Fruit fly (Drosophila melanogaster) whole organism, embryonic: ENCODE data around the gene cert.

ENCODE experiments used
- ATbp ChIP-seq: fragments of 200-800 bp; sonication (Bioruptor generic); optimal IDR thresholded peaks from 2 replicates; lab custom pipeline; 2017; ENCODE audit warnings: missing biosample characterization, mild to moderate bottlenecking, missing genetic modification characterization, missing genetic modification reagents
- Asciz ChIP-seq: fragments of 200-800 bp; sonication (Bioruptor generic); optimal IDR thresholded peaks from 2 replicates; lab custom pipeline; 2017; ENCODE audit warnings: missing biosample characterization, mild to moderate bottlenecking, missing genetic modification characterization, missing genetic modification reagents
- BEAF-32 ChIP-seq: fragments of 200-800 bp; sonication (Bioruptor generic); optimal IDR thresholded peaks from 3 replicates; lab custom pipeline; 2017; ENCODE audit warnings: missing biosample characterization, missing genetic modification characterization, mild to moderate bottlenecking, moderate library complexity, missing genetic modification reagents
- CG10462 ChIP-seq: fragments of 200-800 bp; sonication (Bioruptor generic); optimal IDR thresholded peaks from 2 replicates; lab custom pipeline; 2016; ENCODE audit warnings: missing biosample characterization, missing genetic modification characterization
- CG11504 ChIP-seq: fragments of 200-800 bp; sonication (Bioruptor generic); optimal IDR thresholded peaks from 3 replicates; lab custom pipeline; 2019; ENCODE audit warnings: missing biosample characterization, mild to moderate bottlenecking, missing genetic modification characterization, moderate library complexity
- CG12104 ChIP-seq: fragments of 200-800 bp; sonication (Bioruptor generic); optimal IDR thresholded peaks from 3 replicates; lab custom pipeline; 2016; ENCODE audit warnings: missing biosample characterization, missing genetic modification characterization
- CG13894 ChIP-seq: fragments of 200-800 bp; sonication (Bioruptor generic); optimal IDR thresholded peaks from 3 replicates; lab custom pipeline; 2018; ENCODE audit warnings: missing biosample characterization, mild to moderate bottlenecking, missing genetic modification characterization, moderate library complexity
- CG14014 ChIP-seq: fragments of 200-800 bp; sonication (Bioruptor generic); IDR thresholded peaks from 2 replicates; pipeline ENCODE4 v1.3.6; 2022; ENCODE audit warnings: missing biosample characterization, missing genetic modification characterization
- CG1792 ChIP-seq: fragments of 200-800 bp; sonication (Bioruptor generic); optimal IDR thresholded peaks from 2 replicates; lab custom pipeline; 2016; ENCODE audit warnings: missing biosample characterization, missing genetic modification characterization
- CG30431 ChIP-seq: fragments of 200-800 bp; sonication (Bioruptor generic); optimal IDR thresholded peaks from 2 replicates; lab custom pipeline; 2017; ENCODE audit warnings: missing biosample characterization, missing genetic modification characterization
- CG34422 ChIP-seq: fragments of 200-800 bp; sonication (Bioruptor generic); IDR thresholded peaks from 3 replicates; pipeline ENCODE4 v1.3.6; 2022; ENCODE audit warnings: missing biosample characterization, missing genetic modification characterization
- CG6654 ChIP-seq: fragments of 200-800 bp; sonication (Bioruptor generic); optimal IDR thresholded peaks from 2 replicates; lab custom pipeline; 2017; ENCODE audit warnings: missing biosample characterization, mild to moderate bottlenecking, missing genetic modification characterization
- CG7839 ChIP-seq: fragments of 200-800 bp; sonication (Bioruptor generic); optimal IDR thresholded peaks from 3 replicates; lab custom pipeline; 2018; ENCODE audit warnings: missing biosample characterization, mild to moderate bottlenecking, missing genetic modification characterization, moderate library complexity
- CG8290 ChIP-seq, 3 experiments: fragments of 200-800 bp; sonication (Bioruptor generic); optimal IDR thresholded peaks; 2 replicates each; lab custom pipeline; 2016 to 2019; ENCODE audit warnings: missing biosample characterization in 3 of 3, missing genetic modification characterization in 3 of 3, mild to moderate bottlenecking in 2 of 3, moderate library complexity in 1 of 3
- CG8388 ChIP-seq: fragments of 200-800 bp; sonication (Bioruptor generic); optimal IDR thresholded peaks from 2 replicates; lab custom pipeline; 2019; ENCODE audit warnings: missing biosample characterization, mild to moderate bottlenecking, missing genetic modification characterization, moderate library complexity
- CG8765 ChIP-seq: fragments of 200-800 bp; sonication (Bioruptor generic); IDR thresholded peaks from 2 replicates; pipeline ENCODE4 v1.3.6; 2022; ENCODE audit warnings: missing biosample characterization, missing genetic modification characterization
- Dll ChIP-seq: fragments of 200-800 bp; sonication (Bioruptor generic); IDR thresholded peaks from 4 replicates; pipeline ENCODE4 v1.3.6; 2022; ENCODE audit warnings: missing biosample characterization, missing genetic modification characterization; ENCODE audit not compliant: partially characterized antibody
- Ets65A ChIP-seq: fragments of 200-800 bp; sonication (Bioruptor generic); peaks from one replicate; lab custom pipeline; 2016; ENCODE audit warnings: missing biosample characterization, missing genetic modification characterization
- Hand ChIP-seq: fragments of 200-800 bp; sonication (Bioruptor generic); optimal IDR thresholded peaks from 2 replicates; lab custom pipeline; 2017; ENCODE audit warnings: mild to moderate bottlenecking, missing biosample characterization, missing genetic modification reagents, missing genetic modification characterization
- HmgZ ChIP-seq: fragments of 200-800 bp; sonication (Bioruptor generic); optimal IDR thresholded peaks from 2 replicates; lab custom pipeline; 2018; ENCODE audit warnings: missing biosample characterization, mild to moderate bottlenecking, missing genetic modification characterization
- Mrtf ChIP-seq: fragments of 200-800 bp; sonication (Bioruptor generic); IDR thresholded peaks from 3 replicates; pipeline ENCODE4 v1.3.6; 2022; ENCODE audit warnings: missing biosample characterization, missing genetic modification characterization
- NFAT ChIP-seq: fragments of 200-800 bp; sonication (Bioruptor generic); IDR thresholded peaks from 2 replicates; pipeline ENCODE4 v1.3.6; 2022; ENCODE audit warnings: missing biosample characterization, missing genetic modification characterization
- NK7.1 ChIP-seq: fragments of 200-800 bp; sonication (Bioruptor generic); optimal IDR thresholded peaks from 3 replicates; lab custom pipeline; 2016; ENCODE audit warnings: missing biosample characterization, missing genetic modification characterization
- Ptx1 ChIP-seq: fragments of 200-800 bp; sonication (Bioruptor generic); IDR thresholded peaks from 2 replicates; pipeline ENCODE4 v1.3.6; 2022; ENCODE audit warnings: missing biosample characterization, missing genetic modification characterization
- Ravus ChIP-seq: fragments of 200-800 bp; sonication (Bioruptor generic); IDR thresholded peaks from 2 replicates; pipeline ENCODE4 v1.3.6; 2022; ENCODE audit warnings: missing biosample characterization, missing genetic modification characterization
- Rx ChIP-seq: fragments of 200-800 bp; sonication (Bioruptor generic); IDR thresholded peaks from 2 replicates; pipeline ENCODE4 v1.3.6; 2022; ENCODE audit warnings: missing biosample characterization, missing genetic modification characterization
- Sin3A ChIP-seq: fragments of >200 bp; optimal IDR thresholded peaks from 2 replicates; lab custom pipeline; 2018
- Vsx1 ChIP-seq: fragments of 200-800 bp; sonication (Bioruptor generic); optimal IDR thresholded peaks from 2 replicates; lab custom pipeline; 2017; ENCODE audit warnings: missing biosample characterization, mild to moderate bottlenecking, missing genetic modification characterization, missing genetic modification reagents
- amos ChIP-seq: fragments of 200-800 bp; sonication (Bioruptor generic); IDR thresholded peaks from 2 replicates; pipeline ENCODE4 v1.3.6; 2022; ENCODE audit warnings: missing biosample characterization, missing genetic modification characterization; ENCODE audit not compliant: partially characterized antibody
- az2 ChIP-seq: fragments of 200-800 bp; sonication (Bioruptor generic); optimal IDR thresholded peaks from 3 replicates; lab custom pipeline; 2016; ENCODE audit warnings: missing biosample characterization, missing genetic modification characterization
- cg ChIP-seq: fragments of 200-800 bp; sonication (Bioruptor generic); optimal IDR thresholded peaks from 3 replicates; lab custom pipeline; 2019; ENCODE audit warnings: missing biosample characterization, mild to moderate bottlenecking, missing genetic modification characterization, moderate library complexity
- chinmo ChIP-seq: fragments of 200-800 bp; sonication (Bioruptor generic); IDR thresholded peaks from 4 replicates; pipeline ENCODE4 v1.3.6; 2022; ENCODE audit warnings: missing biosample characterization, missing genetic modification characterization; ENCODE audit not compliant: partially characterized antibody
- ci ChIP-seq: fragments of 200-800 bp; sonication (Bioruptor generic); IDR thresholded peaks from 3 replicates; pipeline ENCODE4 v1.3.6; 2022; ENCODE audit warnings: missing biosample characterization, missing genetic modification characterization
- croc ChIP-seq: fragments of 200-800 bp; sonication (Bioruptor generic); conservative IDR thresholded peaks from 3 replicates; pipeline ENCODE4 v1.3.6; 2022; ENCODE audit warnings: missing biosample characterization, missing genetic modification characterization
- dysf ChIP-seq: fragments of 200-800 bp; sonication (Bioruptor generic); IDR thresholded peaks from 3 replicates; pipeline ENCODE4 v1.3.6; 2022; ENCODE audit warnings: missing biosample characterization, missing genetic modification characterization
- fd64A ChIP-seq: fragments of 200-800 bp; sonication (Bioruptor generic); optimal IDR thresholded peaks from 3 replicates; lab custom pipeline; 2018; ENCODE audit warnings: missing biosample characterization, mild to moderate bottlenecking, missing genetic modification characterization
- gfzf ChIP-seq: fragments of 200-800 bp; sonication (Bioruptor generic); optimal IDR thresholded peaks from 2 replicates; lab custom pipeline; 2016; ENCODE audit warnings: missing biosample characterization, mild to moderate bottlenecking, missing genetic modification characterization, moderate library complexity
- hkb ChIP-seq, 2 experiments: fragments of 200-800 bp in 1 of 2; fragments of >200 bp in 1 of 2; sonication (Bioruptor generic) in 1 of 2; IDR thresholded peaks in 1 of 2; optimal IDR thresholded peaks in 1 of 2; 2 replicates each; pipeline versions ENCODE4 v1.3.6 to Lab custom; 2017 to 2022; ENCODE audit warnings: missing biosample characterization in 1 of 2, missing genetic modification characterization in 1 of 2
- inv ChIP-seq: fragments of 200-800 bp; sonication (Bioruptor generic); IDR thresholded peaks from 2 replicates; pipeline ENCODE4 v1.3.6; 2022; ENCODE audit warnings: missing biosample characterization, missing genetic modification characterization; ENCODE audit not compliant: partially characterized antibody
- klu ChIP-seq: fragments of 200-800 bp; sonication (Bioruptor generic); IDR thresholded peaks from 2 replicates; pipeline ENCODE4 v1.3.6; 2022; ENCODE audit warnings: missing biosample characterization, missing genetic modification characterization
- kni ChIP-seq: fragments of 200-800 bp; sonication (Bioruptor generic); optimal IDR thresholded peaks from 3 replicates; lab custom pipeline; 2017; ENCODE audit warnings: mild to moderate bottlenecking, missing biosample characterization, missing genetic modification reagents, missing genetic modification characterization
- lmd ChIP-seq: fragments of 200-800 bp; sonication (Bioruptor generic); IDR thresholded peaks from 2 replicates; pipeline ENCODE4 v1.3.6; 2022; ENCODE audit warnings: missing biosample characterization, missing genetic modification characterization
- mld ChIP-seq: fragments of 200-800 bp; sonication (Bioruptor generic); IDR thresholded peaks from 3 replicates; pipeline ENCODE4 v1.3.6; 2022; ENCODE audit warnings: missing biosample characterization, missing genetic modification characterization; ENCODE audit not compliant: partially characterized antibody
- phol ChIP-seq: fragments of 200-800 bp; sonication (Bioruptor generic); optimal IDR thresholded peaks from 3 replicates; lab custom pipeline; 2018; ENCODE audit warnings: missing biosample characterization, mild to moderate bottlenecking, missing genetic modification characterization, moderate library complexity
- sens ChIP-seq: fragments of 200-800 bp; sonication (Bioruptor generic); peaks from one replicate; lab custom pipeline; 2016; ENCODE audit warnings: missing biosample characterization, missing genetic modification characterization
- shn ChIP-seq: fragments of 200-800 bp; sonication (Bioruptor generic); optimal IDR thresholded peaks from 3 replicates; lab custom pipeline; 2016; ENCODE audit warnings: missing biosample characterization, missing genetic modification characterization
- unc-4 ChIP-seq: fragments of 200-800 bp; sonication (Bioruptor generic); IDR thresholded peaks from 2 replicates; pipeline ENCODE4 v1.3.6; 2022; ENCODE audit warnings: missing biosample characterization, missing genetic modification characterization; ENCODE audit not compliant: partially characterized antibody
- zf30C ChIP-seq: fragments of 200-800 bp; sonication (Bioruptor generic); optimal IDR thresholded peaks from 3 replicates; lab custom pipeline; 2018; ENCODE audit warnings: missing biosample characterization, mild to moderate bottlenecking, missing genetic modification characterization

The cert gene

dm6 chr3L:8315141-8315816 lies 25.6 kb upstream of the cert start, which contains the start of gene Cpsf6 (continued):
- TF ChIP-seq ATbp (GFP tag; lab: Kevin White, UChicago) = no peak
- no peak for TF ChIP-seq shn (GFP tag; lab: Kevin White, UChicago)
- no peak for TF ChIP-seq kni
- peak; percentile 50; the same call in 1 of the 2 replicates for TF ChIP-seq CG8765
- TF ChIP-seq Hand = no peak
- TF ChIP-seq BEAF-32 (GFP tag; lab: Kevin White, UChicago) = peak; percentile 54
- peak; percentile 59 for TF ChIP-seq CG8388 (GFP tag; lab: Kevin White, UChicago)
- TF ChIP-seq Dll (GFP tag; lab: Robert Waterston, UW) = 0 out of 4 replicates have a peak, but pooled peaks have one; percentile 46
- TF ChIP-seq ci (GFP tag; lab: Robert Waterston, UW) = peak; percentile 82
- no peak for TF ChIP-seq hkb (optimal IDR thresholded peaks at IDR 0.05; lab: Kevin White, UChicago)
- TF ChIP-seq hkb (GFP tag; IDR thresholded peaks at IDR 0.05; lab: Robert Waterston, UW) = peak; percentile 48
- TF ChIP-seq Sin3A (lab: Kevin White, UChicago) = peak; percentile 83
- peak; percentile 79 for TF ChIP-seq gfzf (GFP tag; lab: Kevin White, UChicago)
- no peak for TF ChIP-seq fd64A (GFP tag; lab: Kevin White, UChicago)
- peak; percentile 56; the same call in 1 of the 4 replicates for TF ChIP-seq chinmo (GFP tag; lab: Robert Waterston, UW)
- no peak; the same call in 1 of the 2 replicates for TF ChIP-seq inv
- peak; percentile 86 for TF ChIP-seq sens
- TF ChIP-seq CG1792 (GFP tag; lab: Kevin White, UChicago) = no peak
- peak; percentile 53 for TF ChIP-seq HmgZ
- TF ChIP-seq mld = no peak
- peak; percentile 71 for TF ChIP-seq CG11504
- TF ChIP-seq Mrtf = no peak; the same call in 2 of the 3 replicates
- TF ChIP-seq CG34422 (GFP tag; lab: Robert Waterston, UW) = peak; percentile 96
- no peak for TF ChIP-seq CG30431 (GFP tag; lab: Kevin White, UChicago)
- no peak for TF ChIP-seq NK7.1
- TF ChIP-seq cg (GFP tag; lab: Kevin White, UChicago) = peak; percentile 97
- TF ChIP-seq CG13894 = no peak
- TF ChIP-seq dysf = peak; percentile 71; the same call in 2 of the 3 replicates
- TF ChIP-seq unc-4 (GFP tag; lab: Robert Waterston, UW) = peak; percentile 29; the same call in 1 of the 2 replicates
- peak; percentile 8 for TF ChIP-seq Vsx1 (GFP tag; lab: Kevin White, UChicago)
- TF ChIP-seq Ets65A (GFP tag; lab: Kevin White, UChicago) = peak; percentile 91
- TF ChIP-seq CG12104 (GFP tag; lab: Kevin White, UChicago) = peak; percentile 47
- peak; percentile 56 for TF ChIP-seq CG14014
- no peak for TF ChIP-seq CG6654
- TF ChIP-seq NFAT (GFP tag; lab: Robert Waterston, UW) = no peak; the same call in 1 of the 2 replicates
- peak; percentile 98 for TF ChIP-seq phol (tag; lab: Kevin White, UChicago)
- no peak for TF ChIP-seq klu
- no peak for TF ChIP-seq amos (GFP tag; lab: Robert Waterston, UW)
- peak; percentile 34; the same call in 1 of the 3 replicates for TF ChIP-seq croc (GFP tag; lab: Robert Waterston, UW)
- no peak; the same call in 1 of the 2 replicates for TF ChIP-seq Ravus (GFP tag; lab: Robert Waterston, UW)
- TF ChIP-seq Asciz (GFP tag; lab: Kevin White, UChicago) = no peak
- TF ChIP-seq CG10462 (GFP tag; lab: Kevin White, UChicago) = peak; percentile 42
- no peak for TF ChIP-seq zf30C (GFP tag; lab: Kevin White, UChicago)
- TF ChIP-seq CG7839 (tag; lab: Kevin White, UChicago) = peak; percentile 67
- peak; percentile 74 for TF ChIP-seq az2 (GFP tag; lab: Kevin White, UChicago)
- TF ChIP-seq Ptx1 (GFP tag; lab: Robert Waterston, UW) = peak; percentile 54
- TF ChIP-seq lmd (GFP tag; lab: Robert Waterston, UW) = peak; percentile 44; the same call in 1 of the 2 replicates
- TF ChIP-seq CG8290 (GFP tag; optimal IDR thresholded peaks at IDR 0.05; lab: Kevin White, UChicago) = peak; percentile 9
- TF ChIP-seq CG8290 (tag; optimal IDR thresholded peaks at IDR 0.05; lab: Kevin White, UChicago) = no peak
- TF ChIP-seq Rx = 0 out of 2 replicates have a peak, but pooled peaks have one; percentile 6
